Worm (Caenorhabditis elegans): ENCODE data around the gene R155.3.

ce11 chrIII:1987693-1988092 lies 11.2 kb upstream of the R155.3 start, which contains the start of gene Y39A3B.8:
- no peak for TF ChIP-seq aly-2 (tag; optimal IDR thresholded peaks at IDR 0.05)
- TF ChIP-seq ama-1 (optimal IDR thresholded peaks at IDR 0.05): no peak
- no peak for TF ChIP-seq nhr-11 (tag; optimal IDR thresholded peaks at IDR 0.05)
- peak in 1 of 2 experiments; percentile 34 for TF ChIP-seq unc-62 (GFP tag; optimal IDR thresholded peaks at IDR 0.05 in 1 of 2)
- no peak for TF ChIP-seq unc-62 (tag; optimal IDR thresholded peaks at IDR 0.05)
- TF ChIP-seq D1046.2 (GFP tag; IDR thresholded peaks at IDR 0.05): no peak
- TF ChIP-seq dpl-1 (GFP tag; optimal IDR thresholded peaks at IDR 0.05): no peak
- TF ChIP-seq nhr-28 (tag; optimal IDR thresholded peaks at IDR 0.05): no peak
- no peak for TF ChIP-seq daf-16 (GFP tag; optimal IDR thresholded peaks at IDR 0.05)
- TF ChIP-seq daf-16 (tag; optimal IDR thresholded peaks at IDR 0.05): no peak
- no peak for TF ChIP-seq mdl-1 (tag; optimal IDR thresholded peaks at IDR 0.05)
- no peak for TF ChIP-seq egl-27 (tag; optimal IDR thresholded peaks at IDR 0.05)
- TF ChIP-seq snpc-4 (tag; optimal IDR thresholded peaks at IDR 0.05): no peak
- TF ChIP-seq snpc-1.2 (GFP tag; IDR thresholded peaks at IDR 0.05): no peak
- no peak for TF ChIP-seq lsy-2 (tag; optimal IDR thresholded peaks at IDR 0.05)
